Fruit fly (Drosophila melanogaster) whole organism, adult: ENCODE results near the gene vig2.

Source experiments
- CG12768 ChIP-seq: fragments of 200-800 bp; sonication (Bioruptor generic); optimal IDR thresholded peaks from 2 replicates; lab custom pipeline; 2017; ENCODE audit warnings: missing biosample characterization, missing genetic modification characterization, mild to moderate bottlenecking, moderate library complexity, missing genetic modification reagents
- CG1620 ChIP-seq: fragments of 200-800 bp; sonication (Bioruptor generic); optimal IDR thresholded peaks from 2 replicates; lab custom pipeline; 2016; ENCODE audit warnings: missing biosample characterization, missing genetic modification characterization
- cic ChIP-seq: fragments of 200-800 bp; sonication (Bioruptor generic); optimal IDR thresholded peaks from 2 replicates; lab custom pipeline; 2017; ENCODE audit warnings: missing biosample characterization, mild to moderate bottlenecking, missing genetic modification characterization, moderate library complexity
- kay ChIP-seq: fragments of 200-800 bp; sonication (Bioruptor generic); peaks from one replicate; lab custom pipeline; 2016; ENCODE audit warnings: missing biosample characterization, missing genetic modification characterization, borderline replicate concordance
- toe ChIP-seq: fragments of 200-800 bp; sonication (Bioruptor generic); optimal IDR thresholded peaks from 2 replicates; lab custom pipeline; 2016; ENCODE audit warnings: missing biosample characterization, missing genetic modification characterization

- TF ChIP-seq CG12768 (GFP tag; lab: Kevin White, UChicago) (no peak), cic (GFP tag; lab: Kevin White, UChicago) (no peak), kay (no peak), toe (GFP tag; lab: Kevin White, UChicago) (no peak), CG1620 (no peak)
Measured at dm6 chr3R:25078665-25079064, 44.5 kb upstream of the vig2 start.
